Fruit fly (Drosophila melanogaster) whole organism, embryonic: ENCODE measurements around the gene CG13623.

ENCODE experiments used
- B-H2 ChIP-seq: fragments of 200-800 bp; sonication (Bioruptor generic); optimal IDR thresholded peaks from 2 replicates; lab custom pipeline; 2018; ENCODE audit warnings: missing biosample characterization, mild to moderate bottlenecking, missing genetic modification characterization
- Bgb ChIP-seq: fragments of 200-800 bp; sonication (Bioruptor generic); IDR thresholded peaks from 2 replicates; pipeline ENCODE4 v1.3.6; 2022; ENCODE audit warnings: missing biosample characterization, missing genetic modification characterization; ENCODE audit not compliant: partially characterized antibody
- CG10267 ChIP-seq: fragments of 200-800 bp; sonication (Bioruptor generic); optimal IDR thresholded peaks from 2 replicates; lab custom pipeline; 2018; ENCODE audit warnings: missing biosample characterization, mild to moderate bottlenecking, missing genetic modification characterization, moderate library complexity
- CG10959 ChIP-seq: fragments of 200-800 bp; sonication (Bioruptor generic); IDR thresholded peaks from 2 replicates; pipeline ENCODE4 v1.3.6; 2022; ENCODE audit warnings: missing biosample characterization, missing genetic modification characterization
- CG10979 ChIP-seq: fragments of 200-800 bp; sonication (Bioruptor generic); optimal IDR thresholded peaks from 2 replicates; lab custom pipeline; 2018; ENCODE audit warnings: missing biosample characterization, mild to moderate bottlenecking, missing genetic modification characterization, moderate library complexity
- CG11085 ChIP-seq: fragments of 200-800 bp; sonication (Bioruptor generic); IDR thresholded peaks from 2 replicates; pipeline ENCODE4 v1.3.6; 2022; ENCODE audit warnings: missing biosample characterization, missing genetic modification characterization
- CG11695 ChIP-seq: fragments of 200-800 bp; sonication (Bioruptor generic); IDR thresholded peaks from 3 replicates; pipeline ENCODE4 v1.3.6; 2022; ENCODE audit warnings: missing biosample characterization, missing genetic modification characterization
- CG12071 ChIP-seq: fragments of 200-800 bp; sonication (Bioruptor generic); optimal IDR thresholded peaks from 3 replicates; lab custom pipeline; 2018; ENCODE audit warnings: missing biosample characterization, mild to moderate bottlenecking, missing genetic modification characterization
- CG12104 ChIP-seq: fragments of 200-800 bp; sonication (Bioruptor generic); optimal IDR thresholded peaks from 3 replicates; lab custom pipeline; 2016; ENCODE audit warnings: missing biosample characterization, missing genetic modification characterization
- CG12744 ChIP-seq: fragments of 200-800 bp; sonication (Bioruptor generic); optimal IDR thresholded peaks from 2 replicates; lab custom pipeline; 2016; ENCODE audit warnings: missing biosample characterization, missing genetic modification characterization
- CG12769 ChIP-seq: fragments of 200-800 bp; sonication (Bioruptor generic); optimal IDR thresholded peaks from 2 replicates; lab custom pipeline; 2019; ENCODE audit warnings: missing biosample characterization, mild to moderate bottlenecking, missing genetic modification characterization, moderate library complexity
- CG14014 ChIP-seq: fragments of 200-800 bp; sonication (Bioruptor generic); IDR thresholded peaks from 2 replicates; pipeline ENCODE4 v1.3.6; 2022; ENCODE audit warnings: missing biosample characterization, missing genetic modification characterization
- CG14860 ChIP-seq: fragments of 200-800 bp; sonication (Bioruptor generic); IDR thresholded peaks from 3 replicates; pipeline ENCODE4 v1.3.6; 2022; ENCODE audit warnings: missing biosample characterization, missing genetic modification characterization; ENCODE audit not compliant: partially characterized antibody
- CG17359 ChIP-seq: fragments of 200-800 bp; sonication (Bioruptor generic); optimal IDR thresholded peaks from 3 replicates; lab custom pipeline; 2018; ENCODE audit warnings: missing biosample characterization, mild to moderate bottlenecking, missing genetic modification characterization, moderate library complexity
- CG3281 ChIP-seq: fragments of 200-800 bp; sonication (Bioruptor generic); optimal IDR thresholded peaks from 3 replicates; lab custom pipeline; 2017; ENCODE audit warnings: missing biosample characterization, mild to moderate bottlenecking, missing genetic modification characterization
- CG3838 ChIP-seq: fragments of 200-800 bp; sonication (Bioruptor generic); optimal IDR thresholded peaks from 3 replicates; lab custom pipeline; 2016; ENCODE audit warnings: missing biosample characterization, missing genetic modification characterization
- CG3995 ChIP-seq: fragments of 200-800 bp; sonication (Bioruptor generic); optimal IDR thresholded peaks from 3 replicates; lab custom pipeline; 2016; ENCODE audit warnings: missing biosample characterization, missing genetic modification characterization
- CG42726 ChIP-seq: fragments of 200-800 bp; sonication (Bioruptor generic); IDR thresholded peaks from 2 replicates; pipeline ENCODE4 v1.3.6; 2022; ENCODE audit warnings: missing biosample characterization, missing genetic modification characterization; ENCODE audit not compliant: partially characterized antibody
- CG5953 ChIP-seq: fragments of 200-800 bp; sonication (Bioruptor generic); IDR thresholded peaks from 2 replicates; pipeline ENCODE4 v1.3.6; 2022; ENCODE audit warnings: missing biosample characterization, missing genetic modification characterization
- CG8290 ChIP-seq, 3 experiments: fragments of 200-800 bp; sonication (Bioruptor generic); optimal IDR thresholded peaks; 2 replicates each; lab custom pipeline; 2016 to 2019; ENCODE audit warnings: missing biosample characterization in 3 of 3, missing genetic modification characterization in 3 of 3, mild to moderate bottlenecking in 2 of 3, moderate library complexity in 1 of 3
- Dfd ChIP-seq, 2 experiments: fragments of >200 bp; optimal IDR thresholded peaks; 2 replicates each; lab custom pipeline; 2017; ENCODE audit warnings: missing biosample characterization in 2 of 2, missing genetic modification characterization in 2 of 2
- GATAe ChIP-seq: fragments of 200-800 bp; sonication (Bioruptor generic); conservative IDR thresholded peaks from 2 replicates; pipeline ENCODE4 v1.3.6; 2022; ENCODE audit warnings: missing biosample characterization, missing genetic modification characterization
- HLH54F ChIP-seq: fragments of 200-800 bp; sonication (Bioruptor generic); optimal IDR thresholded peaks from 3 replicates; lab custom pipeline; 2016; ENCODE audit warnings: missing biosample characterization, missing genetic modification characterization
- HmgD ChIP-seq: fragments of 200-800 bp; sonication (Bioruptor generic); optimal IDR thresholded peaks from 3 replicates; lab custom pipeline; 2016; ENCODE audit warnings: missing biosample characterization, missing genetic modification characterization
- Hr39 ChIP-seq: fragments of >200 bp; optimal IDR thresholded peaks from 2 replicates; lab custom pipeline; 2017
- Hr78 ChIP-seq, 2 experiments: fragments of 200-800 bp in 1 of 2; fragments of >200 bp in 1 of 2; sonication (Bioruptor generic) in 1 of 2; optimal IDR thresholded peaks; 2 replicates each; lab custom pipeline; 2017 to 2019; ENCODE audit warnings: missing biosample characterization in 2 of 2, missing genetic modification characterization in 2 of 2, mild to moderate bottlenecking in 1 of 2, moderate library complexity in 1 of 2
- MESR4 ChIP-seq: fragments of 200-800 bp; sonication (Bioruptor generic); optimal IDR thresholded peaks from 2 replicates; lab custom pipeline; 2018; ENCODE audit warnings: missing biosample characterization, mild to moderate bottlenecking, missing genetic modification characterization, moderate library complexity
- NfI ChIP-seq: fragments of 200-800 bp; sonication (Bioruptor generic); optimal IDR thresholded peaks from 3 replicates; lab custom pipeline; 2018; ENCODE audit warnings: missing biosample characterization, mild to moderate bottlenecking, missing genetic modification characterization, moderate library complexity
- Oli ChIP-seq: fragments of 200-800 bp; sonication (Bioruptor generic); optimal IDR thresholded peaks from 2 replicates; lab custom pipeline; 2018; ENCODE audit warnings: missing biosample characterization, mild to moderate bottlenecking, missing genetic modification characterization, moderate library complexity
- al ChIP-seq: fragments of 200-800 bp; sonication (Bioruptor generic); IDR thresholded peaks from 2 replicates; pipeline ENCODE4 v1.3.6; 2022; ENCODE audit warnings: missing biosample characterization, missing genetic modification characterization
- chinmo ChIP-seq: fragments of 200-800 bp; sonication (Bioruptor generic); IDR thresholded peaks from 4 replicates; pipeline ENCODE4 v1.3.6; 2022; ENCODE audit warnings: missing biosample characterization, missing genetic modification characterization; ENCODE audit not compliant: partially characterized antibody
- corto ChIP-seq: fragments of 200-800 bp; sonication (Bioruptor generic); optimal IDR thresholded peaks from 2 replicates; lab custom pipeline; 2016; ENCODE audit warnings: missing biosample characterization, mild to moderate bottlenecking, missing genetic modification characterization, moderate library complexity
- da ChIP-seq: fragments of 200-800 bp; sonication (Bioruptor generic); optimal IDR thresholded peaks from 2 replicates; lab custom pipeline; 2016; ENCODE audit warnings: missing biosample characterization, missing genetic modification characterization
- exex ChIP-seq: fragments of 200-800 bp; sonication (Bioruptor generic); optimal IDR thresholded peaks from 4 replicates; lab custom pipeline; 2018; ENCODE audit warnings: missing biosample characterization, mild to moderate bottlenecking, missing genetic modification characterization, moderate library complexity
- gem ChIP-seq: fragments of 200-800 bp; sonication (Bioruptor generic); optimal IDR thresholded peaks from 2 replicates; lab custom pipeline; 2019; ENCODE audit warnings: missing biosample characterization, mild to moderate bottlenecking, missing genetic modification characterization, moderate library complexity
- gsb ChIP-seq: fragments of 200-800 bp; sonication (Bioruptor generic); IDR thresholded peaks from 2 replicates; pipeline ENCODE4 v1.3.6; 2022; ENCODE audit warnings: missing biosample characterization, missing genetic modification characterization
- insv ChIP-seq, 2 experiments: fragments of 200-800 bp; sonication (Bioruptor generic); optimal IDR thresholded peaks; 3 replicates each; lab custom pipeline; 2016 to 2018; ENCODE audit warnings: missing biosample characterization in 2 of 2, missing genetic modification characterization in 2 of 2
- jing ChIP-seq: fragments of 200-800 bp; sonication (Bioruptor generic); optimal IDR thresholded peaks from 2 replicates; lab custom pipeline; 2018; ENCODE audit warnings: missing biosample characterization, mild to moderate bottlenecking, missing genetic modification characterization
- ken ChIP-seq: fragments of 200-800 bp; sonication (Bioruptor generic); IDR thresholded peaks from 3 replicates; pipeline ENCODE4 v1.3.6; 2022; ENCODE audit warnings: missing biosample characterization, missing genetic modification characterization
- lbe ChIP-seq: fragments of 200-800 bp; sonication (Bioruptor generic); optimal IDR thresholded peaks from 2 replicates; lab custom pipeline; 2016; ENCODE audit warnings: missing biosample characterization, mild to moderate bottlenecking, missing genetic modification characterization
- nerfin-1 ChIP-seq: fragments of 200-800 bp; sonication (Bioruptor generic); optimal IDR thresholded peaks from 3 replicates; lab custom pipeline; 2019; ENCODE audit warnings: missing biosample characterization, mild to moderate bottlenecking, missing genetic modification characterization, moderate library complexity
- onecut ChIP-seq: fragments of 200-800 bp; sonication (Bioruptor generic); IDR thresholded peaks from 2 replicates; pipeline ENCODE4 v1.3.6; 2022; ENCODE audit warnings: missing biosample characterization, missing genetic modification characterization
- pfk ChIP-seq: fragments of 200-800 bp; sonication (Bioruptor generic); optimal IDR thresholded peaks from 2 replicates; lab custom pipeline; 2018; ENCODE audit warnings: missing biosample characterization, mild to moderate bottlenecking, missing genetic modification characterization, moderate library complexity
- repo ChIP-seq: fragments of 200-800 bp; sonication (Bioruptor generic); optimal IDR thresholded peaks from 2 replicates; lab custom pipeline; 2016; ENCODE audit warnings: missing biosample characterization, missing genetic modification characterization
- ro ChIP-seq: fragments of 200-800 bp; sonication (Bioruptor generic); IDR thresholded peaks from 2 replicates; pipeline ENCODE4 v1.3.6; 2022; ENCODE audit warnings: missing biosample characterization, missing genetic modification characterization
- run ChIP-seq: fragments of 200-800 bp; sonication (Bioruptor generic); optimal IDR thresholded peaks from 3 replicates; lab custom pipeline; 2018; ENCODE audit warnings: missing biosample characterization, mild to moderate bottlenecking, missing genetic modification characterization
- tx ChIP-seq: fragments of 200-800 bp; sonication (Bioruptor generic); optimal IDR thresholded peaks from 2 replicates; lab custom pipeline; 2016; ENCODE audit warnings: missing biosample characterization, missing genetic modification characterization

The CG13623 gene

dm6 chr3R:24564799-24565344, 34.5 kb upstream of the CG13623 start (continued):
- no peak for TF ChIP-seq ro (GFP tag; lab: Robert Waterston, UW)

- TF ChIP-seq pfk (GFP tag; lab: Kevin White, UChicago) (no peak), Hr39 (lab: Kevin White, UChicago) (no peak), CG14860 (GFP tag; lab: Robert Waterston, UW) (no peak), tx (GFP tag; lab: Kevin White, UChicago) (no peak), repo (GFP tag; lab: Kevin White, UChicago) (no peak), Bgb (GFP tag; lab: Robert Waterston, UW) (no peak), CG12071 (GFP tag; lab: Kevin White, UChicago) (peak; percentile 1), CG3995 (GFP tag; lab: Kevin White, UChicago) (no peak), HmgD (GFP tag; lab: Kevin White, UChicago) (no peak), B-H2 (GFP tag; lab: Kevin White, UChicago) (no peak), insv (GFP tag; optimal IDR thresholded peaks at IDR 0.05; lab: Kevin White, UChicago) (no peak), NfI (no peak), chinmo (GFP tag; lab: Robert Waterston, UW) (peak; percentile 68; the same call in 2 of the 4 replicates), CG5953 (no peak), Hr78 (GFP tag; optimal IDR thresholded peaks at IDR 0.05; lab: Kevin White, UChicago) (no peak), CG8290 (GFP tag; optimal IDR thresholded peaks at IDR 0.05; lab: Kevin White, UChicago) (no peak), CG8290 (tag; optimal IDR thresholded peaks at IDR 0.05; lab: Kevin White, UChicago) (peak in 1 of 2 experiments; percentile 37), CG12744 (GFP tag; lab: Kevin White, UChicago) (no peak), da (GFP tag; lab: Kevin White, UChicago) (no peak), CG11085 (no peak), gsb (peak; percentile 10; the same call in 1 of the 2 replicates), onecut (no peak), CG3281 (GFP tag; lab: Kevin White, UChicago) (peak; percentile 28), CG12769 (tag; lab: Kevin White, UChicago) (peak; percentile 77), Dfd (GFP tag; optimal IDR thresholded peaks at IDR 0.05; lab: Kevin White, UChicago) (no peak), CG3838 (GFP tag; lab: Kevin White, UChicago) (no peak), Oli (tag; lab: Kevin White, UChicago) (no peak), GATAe (GFP tag; lab: Robert Waterston, UW) (0 out of 2 replicates have a peak, but pooled peaks have one; percentile 38), jing (GFP tag; lab: Kevin White, UChicago) (no peak), CG42726 (GFP tag; lab: Robert Waterston, UW) (no peak), exex (tag; lab: Kevin White, UChicago) (peak; percentile 82), CG10959 (GFP tag; lab: Robert Waterston, UW) (no peak), run (tag; lab: Kevin White, UChicago) (no peak), ken (GFP tag; lab: Robert Waterston, UW) (no peak), CG17359 (no peak), corto (GFP tag; lab: Kevin White, UChicago) (no peak), CG11695 (GFP tag; lab: Robert Waterston, UW) (no peak), al (GFP tag; lab: Robert Waterston, UW) (no peak), MESR4 (no peak), CG14014 (GFP tag; lab: Robert Waterston, UW) (no peak), gem (tag; lab: Kevin White, UChicago) (no peak), CG10979 (tag; lab: Kevin White, UChicago) (no peak), lbe (no peak), HLH54F (GFP tag; lab: Kevin White, UChicago) (no peak), nerfin-1 (no peak), CG12104 (no peak), CG10267 (tag; lab: Kevin White, UChicago) (no peak)
Observed at dm6 chr3R:24564191-24564798, 33.9 kb upstream of the CG13623 start.
